Fruit fly (Drosophila melanogaster) whole organism, embryonic: ENCODE results near the gene nonC.

Experiments used
- Adf1 ChIP-seq: fragments of 200-800 bp; sonication (Bioruptor generic); IDR thresholded peaks from 2 replicates; pipeline ENCODE4 v1.3.6; 2022; ENCODE audit warnings: missing biosample characterization, missing genetic modification characterization
- B-H1 ChIP-seq: fragments of 200-800 bp; sonication (Bioruptor generic); IDR thresholded peaks from 3 replicates; pipeline ENCODE4 v1.3.6; 2022; ENCODE audit warnings: missing biosample characterization, missing genetic modification characterization
- Bgb ChIP-seq: fragments of 200-800 bp; sonication (Bioruptor generic); IDR thresholded peaks from 2 replicates; pipeline ENCODE4 v1.3.6; 2022; ENCODE audit warnings: missing biosample characterization, missing genetic modification characterization; ENCODE audit not compliant: partially characterized antibody
- CG10431 ChIP-seq: fragments of 200-800 bp; sonication (Bioruptor generic); optimal IDR thresholded peaks from 3 replicates; lab custom pipeline; 2018; ENCODE audit warnings: missing biosample characterization, mild to moderate bottlenecking, missing genetic modification characterization
- CG12391 ChIP-seq: fragments of 200-800 bp; sonication (Bioruptor generic); optimal IDR thresholded peaks from 3 replicates; lab custom pipeline; 2018; ENCODE audit warnings: missing biosample characterization, mild to moderate bottlenecking, missing genetic modification characterization, moderate library complexity
- CG12942 ChIP-seq: fragments of 200-800 bp; sonication (Bioruptor generic); optimal IDR thresholded peaks from 3 replicates; lab custom pipeline; 2016; ENCODE audit warnings: missing biosample characterization, missing genetic modification characterization
- CG2712 ChIP-seq: fragments of 200-800 bp; optimal IDR thresholded peaks from 3 replicates; lab custom pipeline; 2019; ENCODE audit warnings: missing biosample characterization, mild to moderate bottlenecking, missing genetic modification characterization, moderate library complexity
- CG2889 ChIP-seq: fragments of 200-800 bp; sonication (Bioruptor generic); IDR thresholded peaks from 3 replicates; pipeline ENCODE4 v1.3.6; 2022; ENCODE audit warnings: missing biosample characterization, missing genetic modification characterization
- CG31365 ChIP-seq: fragments of 200-800 bp; sonication (Bioruptor generic); optimal IDR thresholded peaks from 2 replicates; lab custom pipeline; 2018; ENCODE audit warnings: missing biosample characterization, mild to moderate bottlenecking, missing genetic modification characterization
- CG34224 ChIP-seq: fragments of 200-800 bp; sonication (Bioruptor generic); IDR thresholded peaks from 3 replicates; pipeline ENCODE4 v1.3.6; 2022; ENCODE audit warnings: missing biosample characterization, missing genetic modification characterization; ENCODE audit not compliant: partially characterized antibody
- CG4854 ChIP-seq: fragments of 200-800 bp; sonication (Bioruptor generic); optimal IDR thresholded peaks from 2 replicates; lab custom pipeline; 2016; ENCODE audit warnings: missing biosample characterization, missing genetic modification characterization, inconsistent platforms
- CG7556 ChIP-seq: fragments of 200-800 bp; sonication (Bioruptor generic); optimal IDR thresholded peaks from 2 replicates; lab custom pipeline; 2017; ENCODE audit warnings: missing biosample characterization, mild to moderate bottlenecking, missing genetic modification characterization
- CG9797 ChIP-seq: fragments of 200-800 bp; sonication (Bioruptor generic); optimal IDR thresholded peaks from 3 replicates; lab custom pipeline; 2018; ENCODE audit warnings: missing biosample characterization, mild to moderate bottlenecking, missing genetic modification characterization
- D19A ChIP-seq: fragments of 200-800 bp; optimal IDR thresholded peaks from 3 replicates; lab custom pipeline; 2019; ENCODE audit warnings: missing biosample characterization, mild to moderate bottlenecking, missing genetic modification characterization, moderate library complexity
- D19B ChIP-seq: fragments of 200-800 bp; sonication (Bioruptor generic); optimal IDR thresholded peaks from 2 replicates; lab custom pipeline; 2017; ENCODE audit warnings: missing biosample characterization, mild to moderate bottlenecking, missing genetic modification characterization
- Dad ChIP-seq: fragments of 200-800 bp; sonication (Bioruptor generic); optimal IDR thresholded peaks from 3 replicates; lab custom pipeline; 2016; ENCODE audit warnings: missing biosample characterization, missing genetic modification characterization
- E2f2 ChIP-seq: fragments of 200-800 bp; sonication (Bioruptor generic); IDR thresholded peaks from 2 replicates; pipeline ENCODE4 v1.3.6; 2022; ENCODE audit warnings: missing biosample characterization, missing genetic modification characterization
- HLHmδ ChIP-seq: fragments of 200-800 bp; sonication (Bioruptor generic); optimal IDR thresholded peaks from 2 replicates; lab custom pipeline; 2018; ENCODE audit warnings: missing biosample characterization, mild to moderate bottlenecking, missing genetic modification characterization, moderate library complexity
- Hr51 ChIP-seq, 2 experiments: fragments of 200-800 bp; sonication (Bioruptor generic); optimal IDR thresholded peaks; 2 replicates in 1 of 2; 3 replicates in 1 of 2; lab custom pipeline; 2016 to 2018; ENCODE audit warnings: missing biosample characterization in 2 of 2, missing genetic modification characterization in 2 of 2, mild to moderate bottlenecking in 1 of 2, moderate library complexity in 1 of 2
- Med ChIP-seq: fragments of 200-800 bp; sonication (Bioruptor generic); peaks from one replicate; lab custom pipeline; 2016; ENCODE audit warnings: missing biosample characterization, missing genetic modification characterization, mild to moderate bottlenecking, inconsistent platforms, moderate library complexity
- Meics ChIP-seq: fragments of 200-800 bp; sonication (Bioruptor generic); optimal IDR thresholded peaks from 2 replicates; lab custom pipeline; 2017; ENCODE audit warnings: missing biosample characterization, mild to moderate bottlenecking, missing genetic modification characterization
- Neu2 ChIP-seq: fragments of 200-800 bp; sonication (Bioruptor generic); optimal IDR thresholded peaks from 3 replicates; lab custom pipeline; 2016; ENCODE audit warnings: missing biosample characterization, missing genetic modification characterization, borderline replicate concordance
- Nf-YC ChIP-seq: fragments of 200-800 bp; optimal IDR thresholded peaks from 3 replicates; lab custom pipeline; 2019; ENCODE audit warnings: missing biosample characterization, mild to moderate bottlenecking, missing genetic modification characterization, moderate library complexity
- Rfx ChIP-seq: fragments of 200-800 bp; sonication (Bioruptor generic); IDR thresholded peaks from 2 replicates; pipeline ENCODE4 v1.3.6; 2022; ENCODE audit warnings: missing biosample characterization, missing genetic modification characterization
- Rx ChIP-seq: fragments of 200-800 bp; sonication (Bioruptor generic); IDR thresholded peaks from 2 replicates; pipeline ENCODE4 v1.3.6; 2022; ENCODE audit warnings: missing biosample characterization, missing genetic modification characterization
- Sox100B ChIP-seq: fragments of 200-800 bp; sonication (Bioruptor generic); optimal IDR thresholded peaks from 3 replicates; lab custom pipeline; 2018; ENCODE audit warnings: missing biosample characterization, mild to moderate bottlenecking, missing genetic modification characterization
- Vsx1 ChIP-seq: fragments of 200-800 bp; sonication (Bioruptor generic); optimal IDR thresholded peaks from 2 replicates; lab custom pipeline; 2017; ENCODE audit warnings: missing biosample characterization, mild to moderate bottlenecking, missing genetic modification characterization, missing genetic modification reagents
- ab ChIP-seq: fragments of 200-800 bp; sonication (Bioruptor generic); optimal IDR thresholded peaks from 2 replicates; lab custom pipeline; 2016; ENCODE audit warnings: missing biosample characterization, missing genetic modification characterization
- amos ChIP-seq: fragments of 200-800 bp; sonication (Bioruptor generic); IDR thresholded peaks from 2 replicates; pipeline ENCODE4 v1.3.6; 2022; ENCODE audit warnings: missing biosample characterization, missing genetic modification characterization; ENCODE audit not compliant: partially characterized antibody
- ash1 ChIP-seq: fragments of 200-800 bp; sonication (Bioruptor generic); optimal IDR thresholded peaks from 2 replicates; lab custom pipeline; 2018; ENCODE audit warnings: missing biosample characterization, mild to moderate bottlenecking, missing genetic modification characterization
- caup ChIP-seq: fragments of 200-800 bp; sonication (Bioruptor generic); optimal IDR thresholded peaks from 3 replicates; lab custom pipeline; 2017; ENCODE audit warnings: missing biosample characterization, mild to moderate bottlenecking, missing genetic modification characterization, moderate library complexity; ENCODE audit not compliant: severe bottlenecking
- da ChIP-seq: fragments of 200-800 bp; sonication (Bioruptor generic); optimal IDR thresholded peaks from 2 replicates; lab custom pipeline; 2016; ENCODE audit warnings: missing biosample characterization, missing genetic modification characterization
- fd64A ChIP-seq: fragments of 200-800 bp; sonication (Bioruptor generic); optimal IDR thresholded peaks from 3 replicates; lab custom pipeline; 2018; ENCODE audit warnings: missing biosample characterization, mild to moderate bottlenecking, missing genetic modification characterization
- fd96Cb ChIP-seq: fragments of 200-800 bp; sonication (Bioruptor generic); optimal IDR thresholded peaks from 2 replicates; lab custom pipeline; 2018; ENCODE audit warnings: missing biosample characterization, mild to moderate bottlenecking, missing genetic modification characterization, moderate library complexity
- fru ChIP-seq: fragments of >200 bp; optimal IDR thresholded peaks from 2 replicates; lab custom pipeline; 2017
- gcm2 ChIP-seq: fragments of 200-800 bp; sonication (Bioruptor generic); optimal IDR thresholded peaks from 2 replicates; lab custom pipeline; 2016; ENCODE audit warnings: missing biosample characterization, missing genetic modification characterization
- insv ChIP-seq, 2 experiments: fragments of 200-800 bp; sonication (Bioruptor generic); optimal IDR thresholded peaks; 3 replicates each; lab custom pipeline; 2016 to 2018; ENCODE audit warnings: missing biosample characterization in 2 of 2, missing genetic modification characterization in 2 of 2
- mirr ChIP-seq: fragments of 200-800 bp; sonication (Bioruptor generic); optimal IDR thresholded peaks from 3 replicates; lab custom pipeline; 2018; ENCODE audit warnings: missing biosample characterization, mild to moderate bottlenecking, missing genetic modification characterization
- oc ChIP-seq: fragments of 200-800 bp; sonication (Bioruptor generic); optimal IDR thresholded peaks from 2 replicates; lab custom pipeline; 2018; ENCODE audit warnings: missing biosample characterization, mild to moderate bottlenecking, missing genetic modification characterization, moderate library complexity
- pan ChIP-seq, 4 experiments: fragments of >200 bp in 3 of 4; fragments of 200-800 bp in 1 of 4; sonication (Bioruptor generic) in 1 of 4; optimal IDR thresholded peaks in 3 of 4; IDR thresholded peaks in 1 of 4; 2 replicates each; pipeline versions ENCODE4 v1.3.6 to Lab custom; 2017 to 2022; ENCODE audit warnings: missing biosample characterization in 2 of 4, missing genetic modification characterization in 2 of 4, mixed read lengths in 1 of 4
- run ChIP-seq: fragments of 200-800 bp; sonication (Bioruptor generic); optimal IDR thresholded peaks from 3 replicates; lab custom pipeline; 2018; ENCODE audit warnings: missing biosample characterization, mild to moderate bottlenecking, missing genetic modification characterization
- sd ChIP-seq: fragments of 200-800 bp; sonication (Bioruptor generic); optimal IDR thresholded peaks from 3 replicates; lab custom pipeline; 2018; ENCODE audit warnings: missing biosample characterization, mild to moderate bottlenecking, missing genetic modification characterization, moderate library complexity
- seq ChIP-seq: fragments of 200-800 bp; sonication (Bioruptor generic); IDR thresholded peaks from 2 replicates; pipeline ENCODE4 v1.3.6; 2022; ENCODE audit warnings: missing biosample characterization, missing genetic modification characterization
- slbo ChIP-seq: fragments of 200-800 bp; sonication (Bioruptor generic); IDR thresholded peaks from 2 replicates; pipeline ENCODE4 v1.3.6; 2022; ENCODE audit warnings: missing biosample characterization, missing genetic modification characterization
- slou ChIP-seq: fragments of 200-800 bp; sonication (Bioruptor generic); optimal IDR thresholded peaks from 3 replicates; lab custom pipeline; 2016; ENCODE audit warnings: missing biosample characterization, missing genetic modification characterization
- sob ChIP-seq: fragments of 200-800 bp; sonication (Bioruptor generic); IDR thresholded peaks from 2 replicates; pipeline ENCODE4 v1.3.6; 2022; ENCODE audit warnings: missing biosample characterization, missing genetic modification characterization
- tap ChIP-seq: fragments of 200-800 bp; optimal IDR thresholded peaks from 3 replicates; lab custom pipeline; 2019; ENCODE audit warnings: missing biosample characterization, mild to moderate bottlenecking, missing genetic modification characterization, moderate library complexity
- tna ChIP-seq: fragments of 200-800 bp; sonication (Bioruptor generic); IDR thresholded peaks from 2 replicates; pipeline ENCODE4 v1.3.6; 2022; ENCODE audit warnings: missing biosample characterization, missing genetic modification characterization; ENCODE audit not compliant: partially characterized antibody
- trh ChIP-seq: fragments of 200-800 bp; sonication (Bioruptor generic); optimal IDR thresholded peaks from 2 replicates; lab custom pipeline; 2016; ENCODE audit warnings: missing biosample characterization, missing genetic modification characterization
- zfh2 ChIP-seq: fragments of 200-800 bp; sonication (Bioruptor generic); optimal IDR thresholded peaks from 2 replicates; lab custom pipeline; 2016; ENCODE audit warnings: missing biosample characterization, missing genetic modification characterization

Gene nonC

dm6 chrX:6793390-6793789 lies 30.9 kb upstream of the nonC start (continued):
- TF ChIP-seq zfh2 (GFP tag; lab: Kevin White, UChicago) (peak; percentile 79), ash1 (GFP tag; lab: Kevin White, UChicago) (no peak), pan (optimal IDR thresholded peaks at IDR 0.05; lab: Kevin White, UChicago) (no peak), pan (GFP tag; optimal IDR thresholded peaks at IDR 0.05 in 1 of 2, IDR thresholded peaks at IDR 0.05 in 1 of 2) (peak in 1 of 2 experiments; percentile 84), slbo (GFP tag; lab: Robert Waterston, UW) (peak; percentile 91), D19A (tag; lab: Kevin White, UChicago) (no peak), E2f2 (GFP tag; lab: Robert Waterston, UW) (peak; percentile 39; the same call in 1 of the 2 replicates), amos (no peak), slou (GFP tag; lab: Kevin White, UChicago) (peak; percentile 22), Med (GFP tag; lab: Kevin White, UChicago) (peak; percentile 94), da (GFP tag; lab: Kevin White, UChicago) (peak; percentile 30), CG34224 (no peak), trh (GFP tag; lab: Kevin White, UChicago) (peak; percentile 15), Adf1 (GFP tag; lab: Robert Waterston, UW) (peak; percentile 36; the same call in 1 of the 2 replicates), tna (GFP tag; lab: Robert Waterston, UW) (no peak), CG2889 (GFP tag; lab: Robert Waterston, UW) (0 out of 3 replicates have a peak, but pooled peaks have one; percentile 36), B-H1 (GFP tag; lab: Robert Waterston, UW) (peak; percentile 62), caup (peak; percentile 70), Neu2 (GFP tag; lab: Kevin White, UChicago) (no peak), run (tag; lab: Kevin White, UChicago) (no peak), Bgb (no peak), oc (tag; lab: Kevin White, UChicago) (peak; percentile 56), Meics (peak; percentile 75), Vsx1 (GFP tag; lab: Kevin White, UChicago) (peak; percentile 14), insv (GFP tag; optimal IDR thresholded peaks at IDR 0.05; lab: Kevin White, UChicago) (no peak), Rx (GFP tag; lab: Robert Waterston, UW) (peak; percentile 72), Rfx (GFP tag; lab: Robert Waterston, UW) (peak; percentile 91), Dad (GFP tag; lab: Kevin White, UChicago) (peak; percentile 44), seq (peak; percentile 68), fru (lab: Kevin White, UChicago) (no peak), CG31365 (peak; percentile 52), tap (tag; lab: Kevin White, UChicago) (peak; percentile 60), CG4854 (GFP tag; lab: Kevin White, UChicago) (peak; percentile 32), fd64A (GFP tag; lab: Kevin White, UChicago) (no peak), HLHmδ (GFP tag; lab: Kevin White, UChicago) (no peak), Sox100B (GFP tag; lab: Kevin White, UChicago) (peak; percentile 23), CG2712 (peak; percentile 37), CG12942 (peak; percentile 69), Nf-YC (tag; lab: Kevin White, UChicago) (no peak), ab (GFP tag; lab: Kevin White, UChicago) (peak; percentile 17), fd96Cb (tag; lab: Kevin White, UChicago) (peak; percentile 69), D19B (peak; percentile 22), sob (GFP tag; lab: Robert Waterston, UW) (peak; percentile 77), sd (tag; lab: Kevin White, UChicago) (no peak), gcm2 (GFP tag; lab: Kevin White, UChicago) (no peak), CG10431 (GFP tag; lab: Kevin White, UChicago) (no peak), CG7556 (GFP tag; lab: Kevin White, UChicago) (peak; percentile 43), CG12391 (peak; percentile 62), Hr51 (GFP tag; optimal IDR thresholded peaks at IDR 0.05; lab: Kevin White, UChicago) (peak; percentile 15 to 81), mirr (GFP tag; lab: Kevin White, UChicago) (no peak), CG9797 (no peak)
